Fruit fly (Drosophila melanogaster) whole organism, prepupa: ENCODE measurements around the gene ocn.

Experiments used
- Blimp-1 ChIP-seq: fragments of 200-800 bp; sonication (Bioruptor generic); optimal IDR thresholded peaks from 3 replicates; lab custom pipeline; 2017; ENCODE audit warnings: missing biosample characterization, missing genetic modification characterization, mild to moderate bottlenecking, moderate library complexity, missing genetic modification reagents
- CG10631 ChIP-seq: fragments of 200-800 bp; sonication (Bioruptor generic); optimal IDR thresholded peaks from 2 replicates; lab custom pipeline; 2016; ENCODE audit warnings: missing biosample characterization, missing genetic modification characterization
- CG11762 ChIP-seq: fragments of 200-800 bp; sonication (Bioruptor generic); optimal IDR thresholded peaks from 3 replicates; lab custom pipeline; 2016; ENCODE audit warnings: missing biosample characterization, missing genetic modification characterization; ENCODE audit not compliant: insufficient read depth
- CG11902 ChIP-seq: fragments of 200-800 bp; sonication (Bioruptor generic); optimal IDR thresholded peaks from 3 replicates; lab custom pipeline; 2016; ENCODE audit warnings: missing biosample characterization, missing genetic modification characterization
- CG15336 ChIP-seq: fragments of 200-800 bp; sonication (Bioruptor generic); IDR thresholded peaks from 2 replicates; pipeline ENCODE4 v1.3.6; 2022; ENCODE audit warnings: missing biosample characterization, missing genetic modification characterization
- CG1621 ChIP-seq: fragments of 200-800 bp; sonication (Bioruptor generic); optimal IDR thresholded peaks from 3 replicates; lab custom pipeline; 2018; ENCODE audit warnings: missing biosample characterization, mild to moderate bottlenecking, missing genetic modification characterization
- CG3032 ChIP-seq: fragments of 200-800 bp; optimal IDR thresholded peaks from 2 replicates; lab custom pipeline; 2019; ENCODE audit warnings: missing biosample characterization, mild to moderate bottlenecking, missing genetic modification characterization, moderate library complexity
- CG32006 ChIP-seq: fragments of 200-800 bp; sonication (Bioruptor generic); optimal IDR thresholded peaks from 3 replicates; lab custom pipeline; 2017; ENCODE audit warnings: missing biosample characterization, mild to moderate bottlenecking, missing genetic modification characterization
- CG34406 ChIP-seq: fragments of 200-800 bp; sonication (Bioruptor generic); optimal IDR thresholded peaks from 3 replicates; lab custom pipeline; 2016; ENCODE audit warnings: missing biosample characterization, missing genetic modification characterization
- CG3919 ChIP-seq: fragments of 200-800 bp; sonication (Bioruptor generic); optimal IDR thresholded peaks from 3 replicates; lab custom pipeline; 2016; ENCODE audit warnings: missing biosample characterization, missing genetic modification characterization
- CG4318 ChIP-seq: fragments of 200-800 bp; sonication (Bioruptor generic); optimal IDR thresholded peaks from 3 replicates; lab custom pipeline; 2017; ENCODE audit warnings: missing biosample characterization, mild to moderate bottlenecking, missing genetic modification characterization
- CG6163 ChIP-seq: fragments of 200-800 bp; sonication (Bioruptor generic); IDR thresholded peaks from 3 replicates; pipeline ENCODE4 v1.3.6; 2022; ENCODE audit warnings: missing biosample characterization, missing genetic modification characterization
- CG6276 ChIP-seq: fragments of 200-800 bp; sonication (Bioruptor generic); optimal IDR thresholded peaks from 2 replicates; lab custom pipeline; 2017; ENCODE audit warnings: missing biosample characterization, mild to moderate bottlenecking, missing genetic modification characterization
- CG6792 ChIP-seq: fragments of 200-800 bp; sonication (Bioruptor generic); optimal IDR thresholded peaks from 3 replicates; lab custom pipeline; 2016; ENCODE audit warnings: missing biosample characterization, missing genetic modification characterization
- CG6808 ChIP-seq: fragments of 200-800 bp; sonication (Bioruptor generic); optimal IDR thresholded peaks from 3 replicates; lab custom pipeline; 2017; ENCODE audit warnings: missing biosample characterization, missing genetic modification characterization, mild to moderate bottlenecking, moderate library complexity, missing genetic modification reagents
- CG6854 ChIP-seq: fragments of 200-800 bp; sonication (Bioruptor generic); optimal IDR thresholded peaks from 2 replicates; lab custom pipeline; 2017; ENCODE audit warnings: missing biosample characterization, mild to moderate bottlenecking, missing genetic modification characterization
- CG7368 ChIP-seq: fragments of 200-800 bp; sonication (Bioruptor generic); optimal IDR thresholded peaks from 3 replicates; lab custom pipeline; 2016; ENCODE audit warnings: missing biosample characterization, missing genetic modification characterization
- CG8119 ChIP-seq: fragments of 200-800 bp; sonication (Bioruptor generic); IDR thresholded peaks from 3 replicates; pipeline ENCODE4 v1.3.6; 2022; ENCODE audit warnings: missing biosample characterization, missing genetic modification characterization
- CG8319 ChIP-seq: fragments of 200-800 bp; sonication (Bioruptor generic); optimal IDR thresholded peaks from 3 replicates; lab custom pipeline; 2016; ENCODE audit warnings: missing biosample characterization, missing genetic modification characterization
- CG8632 ChIP-seq: fragments of 200-800 bp; sonication (Bioruptor generic); optimal IDR thresholded peaks from 3 replicates; lab custom pipeline; 2016; ENCODE audit warnings: missing biosample characterization, missing genetic modification characterization
- CG9139 ChIP-seq: fragments of 200-800 bp; sonication (Bioruptor generic); optimal IDR thresholded peaks from 3 replicates; lab custom pipeline; 2017; ENCODE audit warnings: missing biosample characterization, mild to moderate bottlenecking, missing genetic modification characterization
- Eip75B ChIP-seq: fragments of 200-800 bp; sonication (Bioruptor generic); optimal IDR thresholded peaks from 3 replicates; lab custom pipeline; 2016; ENCODE audit warnings: missing biosample characterization, missing genetic modification characterization
- Eip93F ChIP-seq: fragments of 200-800 bp; sonication (Bioruptor generic); optimal IDR thresholded peaks from 2 replicates; lab custom pipeline; 2016; ENCODE audit warnings: missing biosample characterization, mild to moderate bottlenecking, missing genetic modification characterization
- Gug ChIP-seq: fragments of 200-800 bp; sonication (Bioruptor generic); IDR thresholded peaks from 2 replicates; pipeline ENCODE4 v1.3.6; 2022; ENCODE audit warnings: missing biosample characterization, missing genetic modification characterization
- Hr4 ChIP-seq: fragments of 200-800 bp; sonication (Bioruptor generic); optimal IDR thresholded peaks from 3 replicates; lab custom pipeline; 2016; ENCODE audit warnings: missing biosample characterization, missing genetic modification characterization
- Lpt ChIP-seq: fragments of 200-800 bp; sonication (Bioruptor generic); optimal IDR thresholded peaks from 3 replicates; lab custom pipeline; 2016; ENCODE audit warnings: missing biosample characterization, missing genetic modification characterization
- Met ChIP-seq: fragments of 200-800 bp; sonication (Bioruptor generic); optimal IDR thresholded peaks from 3 replicates; lab custom pipeline; 2016; ENCODE audit warnings: missing biosample characterization, missing genetic modification characterization
- OdsH ChIP-seq: fragments of 200-800 bp; sonication (Bioruptor generic); optimal IDR thresholded peaks from 3 replicates; lab custom pipeline; 2016; ENCODE audit warnings: missing biosample characterization, missing genetic modification characterization
- Smox ChIP-seq: fragments of 200-800 bp; sonication (Bioruptor generic); optimal IDR thresholded peaks from 3 replicates; lab custom pipeline; 2016; ENCODE audit warnings: missing biosample characterization, missing genetic modification characterization
- Sox14 ChIP-seq: fragments of 200-800 bp; sonication (Bioruptor generic); optimal IDR thresholded peaks from 3 replicates; lab custom pipeline; 2016; ENCODE audit warnings: missing biosample characterization, missing genetic modification characterization
- Sox15 ChIP-seq: fragments of 200-800 bp; sonication (Bioruptor generic); optimal IDR thresholded peaks from 3 replicates; lab custom pipeline; 2016; ENCODE audit warnings: missing biosample characterization, missing genetic modification characterization
- achi ChIP-seq: fragments of 200-800 bp; sonication (Bioruptor generic); optimal IDR thresholded peaks from 3 replicates; lab custom pipeline; 2016; ENCODE audit warnings: missing biosample characterization, missing genetic modification characterization
- acj6 ChIP-seq: fragments of 200-800 bp; sonication (Bioruptor generic); optimal IDR thresholded peaks from 3 replicates; lab custom pipeline; 2016; ENCODE audit warnings: missing biosample characterization, missing genetic modification characterization
- cyc ChIP-seq: fragments of 200-800 bp; sonication (Bioruptor generic); optimal IDR thresholded peaks from 3 replicates; lab custom pipeline; 2016; ENCODE audit warnings: missing biosample characterization, missing genetic modification characterization
- dac ChIP-seq: fragments of 200-800 bp; sonication (Bioruptor generic); optimal IDR thresholded peaks from 2 replicates; lab custom pipeline; 2017; ENCODE audit warnings: missing biosample characterization, mild to moderate bottlenecking, missing genetic modification characterization
- dsx ChIP-seq: fragments of 200-800 bp; optimal IDR thresholded peaks from 3 replicates; lab custom pipeline; 2019; ENCODE audit warnings: missing biosample characterization, mild to moderate bottlenecking, missing genetic modification characterization, moderate library complexity; ENCODE audit not compliant: poor library complexity, severe bottlenecking
- eg ChIP-seq: fragments of 200-800 bp; sonication (Bioruptor generic); IDR thresholded peaks from 3 replicates; pipeline ENCODE4 v1.3.6; 2022; ENCODE audit warnings: missing biosample characterization, missing genetic modification characterization
- esn ChIP-seq: fragments of 200-800 bp; sonication (Bioruptor generic); optimal IDR thresholded peaks from 2 replicates; lab custom pipeline; 2016; ENCODE audit warnings: missing biosample characterization, mild to moderate bottlenecking, missing genetic modification characterization, moderate library complexity
- fd59A ChIP-seq: fragments of 200-800 bp; sonication (Bioruptor generic); optimal IDR thresholded peaks from 2 replicates; lab custom pipeline; 2017; ENCODE audit warnings: missing biosample characterization, mild to moderate bottlenecking, missing genetic modification characterization, missing genetic modification reagents
- lz ChIP-seq: fragments of 200-800 bp; sonication (Bioruptor generic); optimal IDR thresholded peaks from 3 replicates; lab custom pipeline; 2016; ENCODE audit warnings: missing biosample characterization, missing genetic modification characterization
- net ChIP-seq: fragments of 200-800 bp; sonication (Bioruptor generic); optimal IDR thresholded peaks from 3 replicates; lab custom pipeline; 2016; ENCODE audit warnings: missing biosample characterization, missing genetic modification characterization
- pdm3 ChIP-seq: fragments of 200-800 bp; sonication (Bioruptor generic); optimal IDR thresholded peaks from 3 replicates; lab custom pipeline; 2016; ENCODE audit warnings: missing biosample characterization, missing genetic modification characterization
- ss ChIP-seq, 2 experiments: fragments of 200-800 bp; sonication (Bioruptor generic); optimal IDR thresholded peaks; 2 replicates in 1 of 2; 3 replicates in 1 of 2; lab custom pipeline; 2017 to 2018; ENCODE audit warnings: mild to moderate bottlenecking in 2 of 2, missing biosample characterization in 2 of 2, missing genetic modification characterization in 2 of 2, moderate library complexity in 1 of 2
- topi ChIP-seq: fragments of 200-800 bp; sonication (Bioruptor generic); optimal IDR thresholded peaks from 3 replicates; lab custom pipeline; 2016; ENCODE audit warnings: missing biosample characterization, missing genetic modification characterization
- vri ChIP-seq: fragments of 200-800 bp; sonication (Bioruptor generic); optimal IDR thresholded peaks from 3 replicates; lab custom pipeline; 2016; ENCODE audit warnings: missing biosample characterization, mild to moderate bottlenecking, missing genetic modification characterization

ocn gene

dm6 chr3R:30046029-30047001, 8.8 kb upstream of the ocn start, which contains the start of the genes RpL32 and CG7943 (continued):
- peak; percentile 78 for TF ChIP-seq CG1621 (tag; lab: Kevin White, UChicago)
- peak; percentile 65 to 90 for TF ChIP-seq ss (GFP tag; optimal IDR thresholded peaks at IDR 0.05; lab: Kevin White, UChicago)
- peak; percentile 94 for TF ChIP-seq Eip75B
- no peak for TF ChIP-seq CG4318 (GFP tag; lab: Kevin White, UChicago)
- peak; percentile 95 for TF ChIP-seq Met (GFP tag; lab: Kevin White, UChicago)
- TF ChIP-seq CG7368 (GFP tag; lab: Kevin White, UChicago): peak; percentile 92
- peak; percentile 89 for TF ChIP-seq CG34406 (GFP tag; lab: Kevin White, UChicago)
- peak; percentile 80 for TF ChIP-seq CG6808 (GFP tag; lab: Kevin White, UChicago)
- TF ChIP-seq CG6854: peak; percentile 93
- TF ChIP-seq CG9139 (GFP tag; lab: Kevin White, UChicago): peak; percentile 62
- TF ChIP-seq dac (GFP tag; lab: Kevin White, UChicago): peak; percentile 80
- TF ChIP-seq achi (GFP tag; lab: Kevin White, UChicago): peak; percentile 91
- peak; percentile 81 for TF ChIP-seq CG8119 (GFP tag; lab: Robert Waterston, UW)
- peak; percentile 92 for TF ChIP-seq CG6792 (GFP tag; lab: Kevin White, UChicago)
- TF ChIP-seq, all 60 proteins: peak for 57

dm6 chr3R:30043139-30043744, 5.7 kb upstream of the ocn start, which contains the start of gene Sry-delta:
TSS of gene Sry-delta (plus strand) at chr3R:30043341.
- TF ChIP-seq CG8119 (GFP tag; lab: Robert Waterston, UW) (no peak), cyc (peak; percentile 78), Eip93F (no peak), CG8319 (GFP tag; lab: Kevin White, UChicago) (no peak), CG1621 (tag; lab: Kevin White, UChicago) (no peak), CG4318 (GFP tag; lab: Kevin White, UChicago) (no peak), CG10631 (GFP tag; lab: Kevin White, UChicago) (no peak), vri (GFP tag; lab: Kevin White, UChicago) (no peak), Met (GFP tag; lab: Kevin White, UChicago) (no peak), Lpt (GFP tag; lab: Kevin White, UChicago) (no peak), ss (GFP tag; optimal IDR thresholded peaks at IDR 0.05; lab: Kevin White, UChicago) (no peak), CG6792 (GFP tag; lab: Kevin White, UChicago) (peak; percentile 44), CG6163 (GFP tag; lab: Robert Waterston, UW) (peak; percentile 77), CG32006 (GFP tag; lab: Kevin White, UChicago) (no peak), CG6854 (peak; percentile 57), CG6808 (GFP tag; lab: Kevin White, UChicago) (no peak), CG3919 (no peak), CG15336 (GFP tag; lab: Robert Waterston, UW) (no peak), OdsH (GFP tag; lab: Kevin White, UChicago) (no peak), net (GFP tag; lab: Kevin White, UChicago) (no peak), acj6 (no peak), CG6276 (GFP tag; lab: Kevin White, UChicago) (no peak), Smox (no peak), lz (GFP tag; lab: Kevin White, UChicago) (peak; percentile 79), Blimp-1 (GFP tag; lab: Kevin White, UChicago) (no peak), CG11762 (GFP tag; lab: Kevin White, UChicago) (peak; percentile 8), esn (GFP tag; lab: Kevin White, UChicago) (peak; percentile 79), Gug (GFP tag; lab: Robert Waterston, UW) (peak; percentile 46), CG3032 (peak; percentile 68), Sox15 (GFP tag; lab: Kevin White, UChicago) (peak; percentile 39), CG11902 (GFP tag; lab: Kevin White, UChicago) (no peak), pdm3 (GFP tag; lab: Kevin White, UChicago) (no peak), CG8632 (GFP tag; lab: Kevin White, UChicago) (no peak), dac (GFP tag; lab: Kevin White, UChicago) (no peak), fd59A (GFP tag; lab: Kevin White, UChicago) (no peak), Hr4 (GFP tag; lab: Kevin White, UChicago) (no peak), dsx (GFP tag; lab: Kevin White, UChicago) (peak; percentile 41), topi (no peak), Sox14 (GFP tag; lab: Kevin White, UChicago) (no peak), eg (peak; percentile 41; the same call in 1 of the 3 replicates)
